Worm (Caenorhabditis elegans) whole organism, late embryonic: ENCODE measurements around the gene copz-1.

Experiments
- K09A11.1 ChIP-seq: sonication (generic microtip); optimal IDR thresholded peaks from 2 replicates; lab custom pipeline; 2017; ENCODE audit warnings: antibody characterized with exemption, mild to moderate bottlenecking, missing genetic modification characterization, missing compliant biosample characterization; ENCODE audit not compliant: insufficient read depth
- T23F11.4 ChIP-seq: fragments of 200-800 bp; sonication (Bioruptor generic); optimal IDR thresholded peaks from 2 replicates; lab custom pipeline; 2018; ENCODE audit warnings: mild to moderate bottlenecking, missing genetic modification characterization, missing compliant biosample characterization
- ceh-14 ChIP-seq: sonication (generic microtip); optimal IDR thresholded peaks from 2 replicates; lab custom pipeline; 2016; ENCODE audit warnings: missing genotype, missing genetic modification characterization, missing compliant biosample characterization
- dmd-4 ChIP-seq: sonication (generic microtip); optimal IDR thresholded peaks from 2 replicates; lab custom pipeline; 2016; ENCODE audit warnings: borderline replicate concordance, missing genetic modification characterization, missing compliant biosample characterization
- dve-1 ChIP-seq: sonication (generic microtip); optimal IDR thresholded peaks from 2 replicates; lab custom pipeline; 2017; ENCODE audit warnings: antibody characterized with exemption, mild to moderate bottlenecking, missing genetic modification characterization, missing compliant biosample characterization
- nhr-232 ChIP-seq: sonication (generic microtip); optimal IDR thresholded peaks from 2 replicates; lab custom pipeline; 2016; ENCODE audit warnings: missing genetic modification characterization, missing compliant biosample characterization
- pha-4 ChIP-seq: fragments of 150-350 bp; optimal IDR thresholded peaks from 2 replicates; lab custom pipeline; 2018; ENCODE audit warnings: missing biosample characterization, missing genetic modification reagents, missing genetic modification characterization
- pqm-1 ChIP-seq: sonication (generic microtip); optimal IDR thresholded peaks from 2 replicates; lab custom pipeline; 2016; ENCODE audit warnings: missing genetic modification characterization, missing compliant biosample characterization
- syd-9 ChIP-seq: sonication (generic microtip); optimal IDR thresholded peaks from 2 replicates; lab custom pipeline; 2016; ENCODE audit warnings: mild to moderate bottlenecking, missing genetic modification characterization, moderate library complexity, missing compliant biosample characterization

- no peak for TF ChIP-seq K09A11.1 (tag; lab: Kevin White, UChicago)
- TF ChIP-seq dve-1 (tag; lab: Kevin White, UChicago): no peak
- no peak for TF ChIP-seq dmd-4 (tag; lab: Kevin White, UChicago)
- no peak for TF ChIP-seq pha-4 (tag; lab: Kevin White, UChicago)
- no peak for TF ChIP-seq nhr-232 (tag; lab: Kevin White, UChicago)
- no peak for TF ChIP-seq T23F11.4 (GFP tag; lab: Kevin White, UChicago)
- no peak for TF ChIP-seq syd-9 (tag; lab: Kevin White, UChicago)
- TF ChIP-seq pqm-1 (tag; lab: Kevin White, UChicago): no peak
- no peak for TF ChIP-seq ceh-14
Observed at ce11 chrII:10829572-10829971, 43.1 kb upstream of the copz-1 start.
